Worm (Caenorhabditis elegans): Measurements from ENCODE around the gene oac-40.

The oac-40 gene

ce11 chrV:9016479-9016878 lies at the start of gene oac-40:
Gene oac-40 (plus strand): TSS chrV:9016779.
- TF ChIP-seq elt-2 (tag; optimal IDR thresholded peaks at IDR 0.05) (no peak), aly-2 (tag; optimal IDR thresholded peaks at IDR 0.05) (no peak), fkh-2 (tag; optimal IDR thresholded peaks at IDR 0.05) (no peak), daf-12 (tag; optimal IDR thresholded peaks at IDR 0.05) (no peak), nhr-77 (tag; optimal IDR thresholded peaks at IDR 0.05) (no peak), jun-1 (tag; optimal IDR thresholded peaks at IDR 0.05) (no peak), elt-1 (tag; optimal IDR thresholded peaks at IDR 0.05) (no peak), unc-62 (GFP tag; optimal IDR thresholded peaks at IDR 0.05) (no peak), zag-1 (tag; optimal IDR thresholded peaks at IDR 0.05) (no peak), ama-1 (optimal IDR thresholded peaks at IDR 0.05) (no peak), skn-1 (tag; optimal IDR thresholded peaks at IDR 0.05) (no peak), nhr-237 (tag; optimal IDR thresholded peaks at IDR 0.05) (no peak), ceh-9 (tag; optimal IDR thresholded peaks at IDR 0.05) (no peak), snpc-4 (tag; optimal IDR thresholded peaks at IDR 0.05) (no peak)

- TF ChIP-seq nhr-23 (tag; optimal IDR thresholded peaks at IDR 0.05) = no peak
- no peak for TF ChIP-seq fos-1 (tag; optimal IDR thresholded peaks at IDR 0.05)
- no peak for TF ChIP-seq nhr-28 (tag; optimal IDR thresholded peaks at IDR 0.05)
- no peak for TF ChIP-seq R02D3.7 (tag; optimal IDR thresholded peaks at IDR 0.05)
- no peak for TF ChIP-seq snpc-4 (tag; optimal IDR thresholded peaks at IDR 0.05)
- TF ChIP-seq daf-12 (tag; optimal IDR thresholded peaks at IDR 0.05) = no peak
- no peak for TF ChIP-seq ceh-9 (tag; optimal IDR thresholded peaks at IDR 0.05)
- TF ChIP-seq unc-62 (GFP tag; optimal IDR thresholded peaks at IDR 0.05) = no peak
- no peak for TF ChIP-seq fkh-10 (GFP tag; optimal IDR thresholded peaks at IDR 0.05)
- no peak for TF ChIP-seq elt-3 (tag; optimal IDR thresholded peaks at IDR 0.05)
- TF ChIP-seq nfya-1 (tag; optimal IDR thresholded peaks at IDR 0.05; ENCODE audit: insufficient read depth) = no peak
- no peak for TF ChIP-seq nhr-12 (tag; optimal IDR thresholded peaks at IDR 0.05)
- TF ChIP-seq ztf-11 (tag; optimal IDR thresholded peaks at IDR 0.05) = no peak
- TF ChIP-seq nhr-11 (tag; optimal IDR thresholded peaks at IDR 0.05) = no peak
Measured at ce11 chrV:8972271-8972670, 44.3 kb upstream of the oac-40 start, which contains the start of gene nhr-195. Gene nhr-195 (minus strand): TSS chrV:8972371.

- peak; percentile 56 for TF ChIP-seq pqm-1 (tag; optimal IDR thresholded peaks at IDR 0.05)
- no peak for TF ChIP-seq nhr-12 (tag; optimal IDR thresholded peaks at IDR 0.05)
- peak; percentile 55 for TF ChIP-seq elt-2 (tag; optimal IDR thresholded peaks at IDR 0.05)
- TF ChIP-seq ZK546.5 (tag; optimal IDR thresholded peaks at IDR 0.05) = no peak
- TF ChIP-seq ceh-9 (tag; optimal IDR thresholded peaks at IDR 0.05) = no peak
- TF ChIP-seq lin-39 (tag; optimal IDR thresholded peaks at IDR 0.05) = no peak
- peak; percentile 11 for TF ChIP-seq ceh-28 (tag; optimal IDR thresholded peaks at IDR 0.05)
- no peak for TF ChIP-seq nhr-23 (tag; optimal IDR thresholded peaks at IDR 0.05)
- peak; percentile 31 for TF ChIP-seq nhr-25 (tag; optimal IDR thresholded peaks at IDR 0.05)
- no peak for TF ChIP-seq skn-1 (tag; optimal IDR thresholded peaks at IDR 0.05)
- no peak for TF ChIP-seq fos-1 (tag; optimal IDR thresholded peaks at IDR 0.05)
- TF ChIP-seq lsy-12 (tag; optimal IDR thresholded peaks at IDR 0.05) = no peak
- TF ChIP-seq tbx-2 (tag; optimal IDR thresholded peaks at IDR 0.05) = no peak
- TF ChIP-seq snpc-4 (tag; optimal IDR thresholded peaks at IDR 0.05) = no peak
- TF ChIP-seq ztf-4 (tag; optimal IDR thresholded peaks at IDR 0.05) = no peak
- no peak for TF ChIP-seq nhr-237 (tag; optimal IDR thresholded peaks at IDR 0.05)
- peak; percentile 20 for TF ChIP-seq pha-4 (tag; optimal IDR thresholded peaks at IDR 0.05)
- no peak for TF ChIP-seq ama-1 (optimal IDR thresholded peaks at IDR 0.05)
- no peak for TF ChIP-seq ceh-16 (tag; optimal IDR thresholded peaks at IDR 0.05)
- TF ChIP-seq egl-5 (tag; optimal IDR thresholded peaks at IDR 0.05) = no peak
Measured at ce11 chrV:8974889-8975422, 41.6 kb upstream of the oac-40 start, which contains the start of gene nhr-143. Gene nhr-143 (minus strand): TSS chrV:8974939.

- TF ChIP-seq pqm-1 (tag; optimal IDR thresholded peaks at IDR 0.05) (peak; percentile 55), elt-2 (tag; optimal IDR thresholded peaks at IDR 0.05) (peak; percentile 4), egl-27 (tag; optimal IDR thresholded peaks at IDR 0.05) (no peak)
Measured at ce11 chrV:8977895-8978294, 38.7 kb upstream of the oac-40 start.

ce11 chrV:8980845-8981244 lies 35.7 kb upstream of the oac-40 start, which contains the start of gene str-84:
Gene str-84 (minus strand): TSS chrV:8980945.
- TF ChIP-seq nhr-67 (tag; optimal IDR thresholded peaks at IDR 0.05) = no peak
- TF ChIP-seq ztf-4 (tag; optimal IDR thresholded peaks at IDR 0.05) = no peak
- no peak for TF ChIP-seq skn-1 (tag; optimal IDR thresholded peaks at IDR 0.05)
- no peak for TF ChIP-seq unc-62 (GFP tag; optimal IDR thresholded peaks at IDR 0.05)
- TF ChIP-seq sea-2 (GFP tag; optimal IDR thresholded peaks at IDR 0.05) = no peak
- no peak for TF ChIP-seq nhr-43 (tag; optimal IDR thresholded peaks at IDR 0.05; ENCODE audit: poor library complexity, severe bottlenecking)
- TF ChIP-seq daf-12 (tag; optimal IDR thresholded peaks at IDR 0.05) = no peak
- no peak for TF ChIP-seq fkh-2 (tag; optimal IDR thresholded peaks at IDR 0.05)
